Worm (Caenorhabditis elegans): ENCODE results near the gene R10H10.7.

Gene R10H10.7

DNA sequence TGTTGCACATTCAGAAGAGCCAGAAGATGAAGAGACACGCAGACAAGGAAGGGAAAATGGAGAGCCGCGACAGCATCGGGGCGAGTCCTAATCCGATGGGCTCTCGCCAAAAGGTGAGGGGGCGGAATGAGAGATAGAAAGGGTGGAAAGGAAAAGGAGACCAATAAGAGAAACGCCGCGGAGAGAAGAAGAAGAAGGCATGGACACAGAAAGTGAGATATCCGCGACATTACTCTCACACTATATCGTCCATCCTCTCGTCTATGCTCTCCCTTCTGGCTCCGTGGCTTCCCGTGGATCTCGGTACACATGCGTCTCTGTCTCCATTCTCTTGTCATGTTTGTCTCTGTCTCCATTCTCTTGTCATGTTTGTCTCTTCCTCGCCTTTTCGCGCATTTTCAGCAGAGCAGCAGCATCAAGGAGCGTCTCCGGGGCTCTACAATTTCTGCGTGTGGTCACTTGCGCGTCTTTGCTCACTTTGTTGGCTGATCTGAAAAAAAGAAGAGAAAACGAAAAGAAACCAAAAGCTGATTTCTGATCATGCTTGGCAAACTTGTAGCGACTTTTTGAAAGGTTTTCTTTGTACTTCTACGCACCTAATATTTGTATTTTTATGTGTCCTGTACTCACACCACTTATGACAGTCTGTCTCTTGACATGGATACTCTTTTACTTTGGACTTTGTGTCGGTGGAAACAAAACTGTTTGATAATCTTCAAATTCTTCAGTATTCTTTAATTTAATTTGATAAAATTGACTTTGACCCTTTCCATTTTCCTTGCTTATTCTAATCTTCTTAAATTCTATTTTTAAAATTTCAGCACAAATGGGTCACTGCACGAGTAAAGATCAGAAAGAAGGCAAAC lies 10.3 kb downstream of the R10H10.7 start, which contains the start of gene gpa-7 (continued):
- TF ChIP-seq cey-2 (tag; optimal IDR thresholded peaks at IDR 0.05; ENCODE audit: borderline replicate concordance, insufficient read depth): no peak
- no peak for TF ChIP-seq Y75B8A.6 (GFP tag; IDR thresholded peaks at IDR 0.05)
- no peak for TF ChIP-seq tag-97 (GFP tag; IDR thresholded peaks at IDR 0.05)
- peak; percentile 24; the same call in 1 of the 2 replicates for TF ChIP-seq dmd-6 (GFP tag; IDR thresholded peaks at IDR 0.05)
- TF ChIP-seq hlh-11 (tag; optimal IDR thresholded peaks at IDR 0.05): no peak
- TF ChIP-seq R02D3.7 (tag; optimal IDR thresholded peaks at IDR 0.05): no peak
- no peak for TF ChIP-seq daf-8 (GFP tag; IDR thresholded peaks at IDR 0.05)
- peak; percentile 81 for TF ChIP-seq fkh-10 (GFP tag; optimal IDR thresholded peaks at IDR 0.05)
- TF ChIP-seq lin-13 (GFP tag; optimal IDR thresholded peaks at IDR 0.05): no peak
- no peak for TF ChIP-seq mes-2 (tag; optimal IDR thresholded peaks at IDR 0.05; ENCODE audit: poor library complexity, severe bottlenecking)
- TF ChIP-seq nhr-11 (tag; optimal IDR thresholded peaks at IDR 0.05): peak; percentile 66
- no peak for TF ChIP-seq nhr-42 (GFP tag; IDR thresholded peaks at IDR 0.05)
- no peak for TF ChIP-seq zfp-3 (GFP tag; conservative IDR thresholded peaks at IDR 0.05)
- no peak for TF ChIP-seq mdt-29 (GFP tag; IDR thresholded peaks at IDR 0.05)
- peak; percentile 88 for TF ChIP-seq rbr-2 (tag; optimal IDR thresholded peaks at IDR 0.05)
- peak; percentile 40 to 47 for TF ChIP-seq lsy-2 (tag; optimal IDR thresholded peaks at IDR 0.05)
- peak; percentile 72 for TF ChIP-seq set-16 (GFP tag; IDR thresholded peaks at IDR 0.05)
- TF ChIP-seq nhr-102 (tag; optimal IDR thresholded peaks at IDR 0.05): no peak
- no peak for TF ChIP-seq ceh-20 (GFP tag; IDR thresholded peaks at IDR 0.05)
- TF ChIP-seq madf-5 (GFP tag; IDR thresholded peaks at IDR 0.05): no peak
- no peak for TF ChIP-seq ama-1 (optimal IDR thresholded peaks at IDR 0.05)
- TF ChIP-seq ZK337.2 (GFP tag; IDR thresholded peaks at IDR 0.05): no peak
- no peak for TF ChIP-seq lin-39 (tag; optimal IDR thresholded peaks at IDR 0.05)
- TF ChIP-seq daf-19 (GFP tag; conservative IDR thresholded peaks at IDR 0.05): no peak
- no peak for TF ChIP-seq ceh-62 (tag; optimal IDR thresholded peaks at IDR 0.05)
- no peak for TF ChIP-seq nhr-41 (GFP tag; IDR thresholded peaks at IDR 0.05)
- no peak for TF ChIP-seq jun-1 (tag; optimal IDR thresholded peaks at IDR 0.05)
- peak; percentile 25 for TF ChIP-seq mxl-3 (GFP tag; optimal IDR thresholded peaks at IDR 0.05)
- no peak for TF ChIP-seq pha-4 (GFP tag; IDR thresholded peaks at IDR 0.05)
- no peak for TF ChIP-seq pha-4 (tag; optimal IDR thresholded peaks at IDR 0.05)
- TF ChIP-seq vab-7 (GFP tag; IDR thresholded peaks at IDR 0.05): no peak
- TF ChIP-seq F49E8.2 (tag; optimal IDR thresholded peaks at IDR 0.05; ENCODE audit: borderline replicate concordance): no peak
- TF ChIP-seq ZK546.5 (tag; optimal IDR thresholded peaks at IDR 0.05): no peak
- no peak for TF ChIP-seq ceh-44 (GFP tag; IDR thresholded peaks at IDR 0.05)
- no peak for TF ChIP-seq nhr-237 (tag; optimal IDR thresholded peaks at IDR 0.05)
- peak; percentile 64 for TF ChIP-seq F37D6.2 (tag; optimal IDR thresholded peaks at IDR 0.05)
- TF ChIP-seq daf-12 (tag; optimal IDR thresholded peaks at IDR 0.05): no peak
- TF ChIP-seq ceh-28 (tag; optimal IDR thresholded peaks at IDR 0.05): no peak
- TF ChIP-seq unc-39 (tag; optimal IDR thresholded peaks at IDR 0.05): no peak
- peak in 1 of 2 experiments; percentile 53 for TF ChIP-seq hif-1 (tag; optimal IDR thresholded peaks at IDR 0.05)
- no peak for TF ChIP-seq spr-3 (GFP tag; optimal IDR thresholded peaks at IDR 0.05)
- no peak for TF ChIP-seq madf-9 (GFP tag; conservative IDR thresholded peaks at IDR 0.05)
- no peak for TF ChIP-seq daf-16 (GFP tag; optimal IDR thresholded peaks at IDR 0.05)
- no peak for TF ChIP-seq daf-16 (tag; optimal IDR thresholded peaks at IDR 0.05)
- no peak for TF ChIP-seq lin-38 (GFP tag; IDR thresholded peaks at IDR 0.05)
- no peak for TF ChIP-seq egl-27 (tag; optimal IDR thresholded peaks at IDR 0.05)
- TF ChIP-seq ceh-32 (tag; optimal IDR thresholded peaks at IDR 0.05; ENCODE audit: poor library complexity): peak; percentile 45
- peak; percentile 89 for TF ChIP-seq ctbp-1 (GFP tag; IDR thresholded peaks at IDR 0.05)
- no peak for TF ChIP-seq snpc-4 (tag; optimal IDR thresholded peaks at IDR 0.05)
- no peak for TF ChIP-seq tra-1 (GFP tag; IDR thresholded peaks at IDR 0.05)
